Worm (Caenorhabditis elegans) whole organism, midembryonic: ENCODE data around the gene fbxa-69.
"Not testable (repeated sequence)": the region's sequence is repeated elsewhere in the genome, so short reads cannot be mapped to it uniquely, and the experiment has no call there.

Experiments used
- T22C8.4 ChIP-seq: fragments of 200-800 bp; sonication (Bioruptor generic); IDR thresholded peaks from 2 replicates; pipeline ENCODE4 v1.3.6; 2022; ENCODE audit warnings: missing genetic modification characterization, missing compliant biosample characterization
- cog-1 ChIP-seq: sonication (generic microtip); optimal IDR thresholded peaks from 2 replicates; lab custom pipeline; 2016; ENCODE audit warnings: missing genetic modification characterization, missing compliant biosample characterization
- flt-1 ChIP-seq: fragments of 200-800 bp; sonication (Bioruptor generic); IDR thresholded peaks from 2 replicates; pipeline ENCODE4 v1.3.6; 2022; ENCODE audit warnings: missing genetic modification characterization, missing compliant biosample characterization
- klf-2 ChIP-seq: fragments of 200-800 bp; sonication (Bioruptor generic); conservative IDR thresholded peaks from 2 replicates; pipeline ENCODE4 v1.3.6; 2022; ENCODE audit warnings: missing genetic modification reagents, missing genetic modification characterization, missing compliant biosample characterization
- med-1 ChIP-seq: sonication (generic microtip); optimal IDR thresholded peaks from 2 replicates; lab custom pipeline; 2017; ENCODE audit warnings: missing genetic modification characterization, mild to moderate bottlenecking, missing compliant biosample characterization, antibody characterized with exemption, missing genetic modification reagents; ENCODE audit not compliant: insufficient read depth
- ref-1 ChIP-seq: fragments of 200-800 bp; sonication (Bioruptor generic); conservative IDR thresholded peaks from 2 replicates; pipeline ENCODE4 v1.3.6; 2022; ENCODE audit warnings: missing genetic modification reagents, missing genetic modification characterization, missing compliant biosample characterization
- tab-1 ChIP-seq: fragments of 200-800 bp; sonication (Bioruptor generic); IDR thresholded peaks from 2 replicates; pipeline ENCODE4 v1.3.6; 2022; ENCODE audit warnings: missing genetic modification characterization, missing compliant biosample characterization
- ztf-23 ChIP-seq: fragments of 200-800 bp; sonication (Bioruptor generic); IDR thresholded peaks from 2 replicates; pipeline ENCODE4 v1.3.6; 2022; ENCODE audit warnings: missing genetic modification reagents, missing genetic modification characterization, missing compliant biosample characterization
- ztf-29 ChIP-seq: fragments of 200-800 bp; sonication (Bioruptor generic); IDR thresholded peaks from 2 replicates; pipeline ENCODE4 v1.3.6; 2022; ENCODE audit warnings: missing genetic modification reagents, missing genetic modification characterization, missing compliant biosample characterization

The fbxa-69 gene

ce11 chrV:15815962-15816432 lies at the start of gene fbxa-69, which contains the start of gene F54B8.4:
Gene fbxa-69 (minus strand): TSS chrV:15815971.
Gene F54B8.4 (plus strand): TSS chrV:15816382.
- TF ChIP-seq cog-1 (no peak), klf-2 (GFP tag; lab: Robert Waterston, UW) (no peak), flt-1 (GFP tag; lab: Robert Waterston, UW) (no peak), ztf-23 (GFP tag; lab: Robert Waterston, UW) (no peak), tab-1 (no peak), ztf-29 (GFP tag; lab: Robert Waterston, UW) (no peak), med-1 (GFP tag; lab: Kevin White, UChicago) (no peak), ref-1 (no peak), T22C8.4 (GFP tag; lab: Robert Waterston, UW) (no peak)

- TF ChIP-seq tab-1 (no peak), klf-2 (GFP tag; lab: Robert Waterston, UW) (no peak), ztf-23 (GFP tag; lab: Robert Waterston, UW) (no peak), flt-1 (GFP tag; lab: Robert Waterston, UW) (no peak), ref-1 (no peak), cog-1 (no peak), med-1 (GFP tag; lab: Kevin White, UChicago) (no peak), T22C8.4 (GFP tag; lab: Robert Waterston, UW) (no peak), ztf-29 (GFP tag; lab: Robert Waterston, UW) (no peak)
Measured at ce11 chrV:15863042-15863441, 47.3 kb upstream of the fbxa-69 start, which contains the start of gene srh-299. Gene srh-299 (plus strand): TSS chrV:15863342.

- TF ChIP-seq klf-2 (GFP tag; lab: Robert Waterston, UW) (no peak), flt-1 (GFP tag; lab: Robert Waterston, UW) (no peak), ref-1 (no peak), ztf-29 (GFP tag; lab: Robert Waterston, UW) (no peak), ztf-23 (GFP tag; lab: Robert Waterston, UW) (no peak), tab-1 (no peak), T22C8.4 (GFP tag; lab: Robert Waterston, UW) (no peak), cog-1 (no peak), med-1 (GFP tag; lab: Kevin White, UChicago) (no peak)
Measured at ce11 chrV:15862599-15862998, 46.8 kb upstream of the fbxa-69 start, which contains the start of gene srz-12. Gene srz-12 (minus strand): TSS chrV:15862699.

ce11 chrV:15858292-15858691 lies 42.5 kb upstream of the fbxa-69 start, which contains the start of gene srh-148:
Gene srh-148 (minus strand): TSS chrV:15858392.
- TF ChIP-seq ref-1, result no peak
- no peak for TF ChIP-seq klf-2 (GFP tag; lab: Robert Waterston, UW)
- TF ChIP-seq ztf-23 (GFP tag; lab: Robert Waterston, UW), result no peak
- TF ChIP-seq med-1 (GFP tag; lab: Kevin White, UChicago), result no peak
- no peak for TF ChIP-seq T22C8.4 (GFP tag; lab: Robert Waterston, UW)
- TF ChIP-seq flt-1 (GFP tag; lab: Robert Waterston, UW), result no peak
- no peak for TF ChIP-seq cog-1
- no peak for TF ChIP-seq tab-1
- no peak for TF ChIP-seq ztf-29 (GFP tag; lab: Robert Waterston, UW)

ce11 chrV:15850276-15850811 lies 34.6 kb upstream of the fbxa-69 start, which contains the start of gene srh-147:
Gene srh-147 (minus strand): TSS chrV:15850326.
- TF ChIP-seq klf-2 (GFP tag; lab: Robert Waterston, UW); tab-1; cog-1: not testable (repeated sequence)

- TF ChIP-seq ref-1 (no peak), klf-2 (GFP tag; lab: Robert Waterston, UW) (no peak), tab-1 (no peak), cog-1 (no peak), med-1 (GFP tag; lab: Kevin White, UChicago) (no peak), ztf-29 (GFP tag; lab: Robert Waterston, UW) (no peak), ztf-23 (GFP tag; lab: Robert Waterston, UW) (no peak), T22C8.4 (GFP tag; lab: Robert Waterston, UW) (no peak), flt-1 (GFP tag; lab: Robert Waterston, UW) (no peak)
Measured at ce11 chrV:15841095-15841494, 25.3 kb upstream of the fbxa-69 start, which contains the start of gene srh-149. Gene srh-149 (minus strand): TSS chrV:15841195.

ce11 chrV:15833622-15834021 lies 17.9 kb upstream of the fbxa-69 start, which contains the start of gene srbc-54:
Gene srbc-54 (minus strand): TSS chrV:15833722.
- no peak for TF ChIP-seq T22C8.4 (GFP tag; lab: Robert Waterston, UW)
- no peak for TF ChIP-seq ztf-23 (GFP tag; lab: Robert Waterston, UW)
- no peak for TF ChIP-seq ztf-29 (GFP tag; lab: Robert Waterston, UW)
- TF ChIP-seq ref-1, result no peak
- no peak for TF ChIP-seq med-1 (GFP tag; lab: Kevin White, UChicago)
- TF ChIP-seq cog-1, result no peak
- no peak for TF ChIP-seq tab-1
- TF ChIP-seq flt-1 (GFP tag; lab: Robert Waterston, UW), result no peak
- TF ChIP-seq klf-2 (GFP tag; lab: Robert Waterston, UW), result no peak

ce11 chrV:15831586-15831985 lies 15.8 kb upstream of the fbxa-69 start, which contains the start of gene srbc-56:
Gene srbc-56 (minus strand): TSS chrV:15831686.
- TF ChIP-seq cog-1, result no peak
- no peak for TF ChIP-seq klf-2 (GFP tag; lab: Robert Waterston, UW)
- TF ChIP-seq med-1 (GFP tag; lab: Kevin White, UChicago), result no peak
- no peak for TF ChIP-seq ztf-29 (GFP tag; lab: Robert Waterston, UW)
- no peak for TF ChIP-seq T22C8.4 (GFP tag; lab: Robert Waterston, UW)

- TF ChIP-seq klf-2 (GFP tag; lab: Robert Waterston, UW), result no peak
- TF ChIP-seq tab-1, result no peak
- no peak for TF ChIP-seq ztf-23 (GFP tag; lab: Robert Waterston, UW)
- no peak for TF ChIP-seq cog-1
- TF ChIP-seq flt-1 (GFP tag; lab: Robert Waterston, UW), result no peak
- no peak for TF ChIP-seq ztf-29 (GFP tag; lab: Robert Waterston, UW)
- TF ChIP-seq ref-1, result no peak
- no peak for TF ChIP-seq T22C8.4 (GFP tag; lab: Robert Waterston, UW)
- TF ChIP-seq med-1 (GFP tag; lab: Kevin White, UChicago), result no peak
Measured at ce11 chrV:15829907-15830306, 14.1 kb upstream of the fbxa-69 start, which contains the start of gene srbc-55. Gene srbc-55 (minus strand): TSS chrV:15830007.
